Fruit fly (Drosophila melanogaster) whole organism, wandering third instar larva: Measurements from ENCODE around the gene myd.

Experiments
- Abd-B ChIP-seq: fragments of >200 bp; optimal IDR thresholded peaks from 2 replicates; lab custom pipeline; 2017; ENCODE audit warnings: missing biosample characterization, missing genetic modification characterization
- CG32264 ChIP-seq: fragments of 200-800 bp; sonication (Bioruptor generic); optimal IDR thresholded peaks from 2 replicates; lab custom pipeline; 2016; ENCODE audit warnings: missing biosample characterization, missing genetic modification characterization
- CG9705 ChIP-seq: fragments of 200-800 bp; sonication (Bioruptor generic); optimal IDR thresholded peaks from 2 replicates; lab custom pipeline; 2018; ENCODE audit warnings: missing biosample characterization, mild to moderate bottlenecking, missing genetic modification characterization
- CrebA ChIP-seq: fragments of 200-800 bp; sonication (Bioruptor generic); optimal IDR thresholded peaks from 2 replicates; lab custom pipeline; 2016; ENCODE audit warnings: missing biosample characterization, mild to moderate bottlenecking, missing genetic modification characterization, borderline replicate concordance
- Dfd ChIP-seq: fragments of >200 bp; optimal IDR thresholded peaks from 2 replicates; lab custom pipeline; 2017; ENCODE audit warnings: missing biosample characterization, missing genetic modification characterization
- Dif ChIP-seq: fragments of 200-275, 200-300 bp; sonication (Bioruptor generic); optimal IDR thresholded peaks from 2 replicates; lab custom pipeline; 2018; ENCODE audit warnings: missing biosample characterization, missing genetic modification characterization; ENCODE audit not compliant: partially characterized antibody
- GATAd ChIP-seq: sonication (Bioruptor generic); optimal IDR thresholded peaks from 2 replicates; lab custom pipeline; 2016; ENCODE audit warnings: missing biosample characterization, missing genetic modification characterization
- HLH106 ChIP-seq: fragments of 200-800 bp; optimal IDR thresholded peaks from 3 replicates; lab custom pipeline; 2019; ENCODE audit warnings: missing biosample characterization, mild to moderate bottlenecking, missing genetic modification characterization, moderate library complexity
- Hnf4 ChIP-seq: fragments of 200-800 bp; sonication (Bioruptor generic); optimal IDR thresholded peaks from 2 replicates; lab custom pipeline; 2016; ENCODE audit warnings: missing biosample characterization, mild to moderate bottlenecking, missing genetic modification characterization
- Hr78 ChIP-seq: fragments of >200 bp; optimal IDR thresholded peaks from 2 replicates; lab custom pipeline; 2017; ENCODE audit warnings: missing biosample characterization, missing genetic modification characterization
- Hr83 ChIP-seq: fragments of 200-300 bp; sonication (Bioruptor generic); optimal IDR thresholded peaks from 2 replicates; lab custom pipeline; 2016; ENCODE audit warnings: missing biosample characterization, mild to moderate bottlenecking, missing genetic modification characterization, moderate library complexity; ENCODE audit not compliant: poor library complexity, severe bottlenecking
- Jra ChIP-seq: sonication (Bioruptor generic); optimal IDR thresholded peaks from 2 replicates; lab custom pipeline; 2016; ENCODE audit warnings: missing biosample characterization, missing genetic modification characterization
- Mio ChIP-seq: sonication (Bioruptor generic); optimal IDR thresholded peaks from 2 replicates; lab custom pipeline; 2016; ENCODE audit warnings: missing biosample characterization, missing genetic modification characterization
- Myc ChIP-seq: fragments of >200 bp; optimal IDR thresholded peaks from 2 replicates; lab custom pipeline; 2017
- N ChIP-seq: fragments of >200 bp; optimal IDR thresholded peaks from 2 replicates; lab custom pipeline; 2018; ENCODE audit warnings: missing biosample characterization, missing external identifiers, missing genetic modification characterization
- OdsH ChIP-seq: fragments of 200-800 bp; sonication (Bioruptor generic); optimal IDR thresholded peaks from 2 replicates; lab custom pipeline; 2016; ENCODE audit warnings: missing biosample characterization, mild to moderate bottlenecking, missing genetic modification characterization
- Rel ChIP-seq, 2 experiments: fragments of 200-800 bp; sonication (Bioruptor generic) in 1 of 2; optimal IDR thresholded peaks; 2 replicates in 1 of 2; 3 replicates in 1 of 2; lab custom pipeline; 2016 to 2019; ENCODE audit warnings: mild to moderate bottlenecking in 2 of 2, missing biosample characterization in 2 of 2, missing genetic modification characterization in 2 of 2, moderate library complexity in 1 of 2
- Sp1 ChIP-seq: fragments of 200-800 bp; sonication (Bioruptor generic); optimal IDR thresholded peaks from 3 replicates; lab custom pipeline; 2019; ENCODE audit warnings: missing biosample characterization, mild to moderate bottlenecking, missing genetic modification characterization, moderate library complexity
- Vsx2 ChIP-seq: fragments of 200-300, 225-300 bp; sonication (Bioruptor generic); optimal IDR thresholded peaks from 2 replicates; lab custom pipeline; 2018; ENCODE audit warnings: missing biosample characterization, missing genetic modification characterization; ENCODE audit not compliant: partially characterized antibody
- br ChIP-seq: fragments of 200-800 bp; sonication (Bioruptor generic); optimal IDR thresholded peaks from 2 replicates; lab custom pipeline; 2016; ENCODE audit warnings: missing biosample characterization, missing genetic modification characterization
- brk ChIP-seq: fragments of 200-800 bp; sonication (Bioruptor generic); optimal IDR thresholded peaks from 2 replicates; lab custom pipeline; 2016; ENCODE audit warnings: missing biosample characterization, mild to moderate bottlenecking, missing genetic modification characterization
- dl ChIP-seq, 2 experiments: fragments of 175-275, 200-275 bp in 1 of 2; fragments of 200-275 bp in 1 of 2; sonication (Bioruptor generic); optimal IDR thresholded peaks; lab custom pipeline; 2018; ENCODE audit warnings: mild to moderate bottlenecking in 2 of 2, missing biosample characterization in 2 of 2, missing genetic modification characterization in 2 of 2, moderate library complexity in 2 of 2; ENCODE audit not compliant: partially characterized antibody in 2 of 2, insufficient read depth in 1 of 2
- dmrt93B ChIP-seq: fragments of 200-800 bp; sonication (Bioruptor generic); optimal IDR thresholded peaks from 2 replicates; lab custom pipeline; 2018; ENCODE audit warnings: missing biosample characterization, mild to moderate bottlenecking, missing genetic modification characterization
- dsf ChIP-seq: sonication (Bioruptor generic); optimal IDR thresholded peaks from 2 replicates; lab custom pipeline; 2016; ENCODE audit warnings: missing biosample characterization, missing genetic modification characterization, borderline replicate concordance
- ey ChIP-seq: fragments of 200-800 bp; sonication (Bioruptor generic); optimal IDR thresholded peaks from 2 replicates; lab custom pipeline; 2016; ENCODE audit warnings: missing biosample characterization, missing genetic modification characterization
- foxo ChIP-seq, 2 experiments: fragments of 200-800 bp; sonication (Bioruptor generic); optimal IDR thresholded peaks; 2 replicates in 1 of 2; 3 replicates in 1 of 2; lab custom pipeline; 2016 to 2017; ENCODE audit warnings: missing biosample characterization in 2 of 2, missing genetic modification characterization in 2 of 2
- fru ChIP-seq: fragments of 200-800 bp; sonication (Bioruptor generic); optimal IDR thresholded peaks from 3 replicates; lab custom pipeline; 2016; ENCODE audit warnings: missing biosample characterization, mild to moderate bottlenecking, missing genetic modification characterization
- h ChIP-seq: fragments of 200-800 bp; sonication (Bioruptor generic); optimal IDR thresholded peaks from 3 replicates; lab custom pipeline; 2016; ENCODE audit warnings: missing biosample characterization, mild to moderate bottlenecking, missing genetic modification characterization
- jim ChIP-seq: fragments of 175-275, 200-325 bp; sonication (Bioruptor generic); optimal IDR thresholded peaks from 2 replicates; lab custom pipeline; 2016; ENCODE audit warnings: missing biosample characterization, mild to moderate bottlenecking, missing genetic modification characterization
- lola ChIP-seq: fragments of >200 bp; optimal IDR thresholded peaks from 2 replicates; lab custom pipeline; 2017; ENCODE audit warnings: missing biosample characterization, missing genetic modification characterization
- pan ChIP-seq: fragments of >200 bp; optimal IDR thresholded peaks from 2 replicates; lab custom pipeline; 2017
- psq ChIP-seq: fragments of 200-800 bp; sonication (Bioruptor generic); optimal IDR thresholded peaks from 3 replicates; lab custom pipeline; 2017; ENCODE audit warnings: missing biosample characterization, mild to moderate bottlenecking, missing genetic modification characterization, moderate library complexity
- rgr ChIP-seq: fragments of 200-800 bp; sonication (Bioruptor generic); optimal IDR thresholded peaks from 3 replicates; lab custom pipeline; 2016; ENCODE audit warnings: missing biosample characterization, mild to moderate bottlenecking, missing genetic modification characterization
- sage ChIP-seq: fragments of 200-800 bp; sonication (Bioruptor generic); optimal IDR thresholded peaks from 2 replicates; lab custom pipeline; 2016; ENCODE audit warnings: missing biosample characterization, mild to moderate bottlenecking, missing genetic modification characterization
- sv ChIP-seq: fragments of 200-800 bp; sonication (Bioruptor generic); optimal IDR thresholded peaks from 3 replicates; lab custom pipeline; 2016; ENCODE audit warnings: missing biosample characterization, missing genetic modification characterization
- tai ChIP-seq: sonication (Bioruptor generic); optimal IDR thresholded peaks from 2 replicates; lab custom pipeline; 2016; ENCODE audit warnings: missing biosample characterization, missing genetic modification characterization
- usp ChIP-seq: fragments of >200 bp; optimal IDR thresholded peaks from 2 replicates; lab custom pipeline; 2017; ENCODE audit warnings: missing biosample characterization, missing genetic modification characterization
- woc ChIP-seq: sonication (Bioruptor generic); optimal IDR thresholded peaks from 2 replicates; lab custom pipeline; 2016; ENCODE audit warnings: missing biosample characterization, mild to moderate bottlenecking, missing genetic modification characterization

myd gene

DNA sequence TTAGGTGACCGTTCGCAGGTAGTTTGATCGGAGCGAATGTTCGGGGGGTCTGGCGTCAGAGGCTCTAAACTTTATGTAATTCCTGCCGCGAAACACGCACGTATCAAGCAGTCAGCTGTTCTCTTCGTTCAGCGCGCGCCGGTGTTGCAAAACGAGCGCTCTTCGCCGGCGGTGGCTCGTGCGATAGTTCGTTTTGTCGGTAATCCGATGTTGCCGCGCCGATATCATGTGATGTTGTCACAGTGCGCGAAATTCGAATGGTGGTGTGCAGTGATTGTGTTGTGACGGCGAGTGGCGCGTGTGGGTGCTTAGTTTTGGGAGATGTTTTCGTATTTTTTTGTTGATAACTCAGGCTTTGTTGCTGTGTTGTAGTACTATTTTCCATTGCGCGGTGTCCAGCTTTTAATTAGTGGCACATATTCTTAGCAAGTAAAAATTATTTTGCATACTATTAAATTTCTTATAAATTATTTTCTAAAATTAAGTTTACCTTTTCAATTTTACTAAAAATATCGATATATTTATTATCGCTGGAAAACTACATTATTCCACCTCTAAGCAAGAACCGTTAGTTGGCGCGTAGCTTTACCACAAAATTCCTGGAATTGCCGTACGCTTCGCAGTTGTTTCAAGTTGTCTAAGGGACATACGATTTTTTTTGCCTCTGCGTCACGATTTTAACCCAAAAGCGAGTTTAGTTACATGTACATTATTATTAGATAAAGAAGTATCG, 23.6 kb upstream of the myd start, which contains the start of gene nanos:
Gene nanos (plus strand): TSS at position 569 of the 733 bp plus-strand sequence.
- TF ChIP-seq HLH106, result peak; percentile 64
- TF ChIP-seq pan, result no peak
- TF ChIP-seq usp, result no peak
- TF ChIP-seq rgr (GFP tag; lab: Kevin White, UChicago), result peak; percentile 79
- peak; percentile 45 for TF ChIP-seq dmrt93B (GFP tag; lab: Kevin White, UChicago)
- no peak for TF ChIP-seq dl (GFP tag; optimal IDR thresholded peaks at IDR 0.05; lab: Kevin White, UChicago; ENCODE audit: insufficient read depth in 1 of 2, partially characterized antibody in 2 of 2)
- TF ChIP-seq ey (GFP tag; lab: Kevin White, UChicago), result peak; percentile 50
- TF ChIP-seq Mio (GFP tag; lab: Kevin White, UChicago), result peak; percentile 52
- TF ChIP-seq foxo (GFP tag; optimal IDR thresholded peaks at IDR 0.05; lab: Kevin White, UChicago), result peak in 1 of 2 experiments; percentile 67
- peak; percentile 61 for TF ChIP-seq fru
- peak; percentile 30 for TF ChIP-seq psq (GFP tag; lab: Kevin White, UChicago)
- TF ChIP-seq brk (GFP tag; lab: Kevin White, UChicago), result no peak
- TF ChIP-seq Sp1 (GFP tag; lab: Kevin White, UChicago), result peak; percentile 44
- no peak for TF ChIP-seq jim
- TF ChIP-seq dsf (GFP tag; lab: Kevin White, UChicago), result peak; percentile 34
- TF ChIP-seq Hr78, result no peak
- TF ChIP-seq Dif (GFP tag; lab: Kevin White, UChicago), result no peak
- peak; percentile 38 for TF ChIP-seq CG9705 (GFP tag; lab: Kevin White, UChicago)
- TF ChIP-seq OdsH (GFP tag; lab: Kevin White, UChicago), result peak; percentile 51
- TF ChIP-seq Rel (GFP tag; optimal IDR thresholded peaks at IDR 0.05; lab: Kevin White, UChicago), result no peak
- TF ChIP-seq Rel (tag; optimal IDR thresholded peaks at IDR 0.05; lab: Kevin White, UChicago), result peak; percentile 59
- TF ChIP-seq lola (GFP tag; lab: Kevin White, UChicago), result no peak
- TF ChIP-seq br (GFP tag; lab: Kevin White, UChicago), result peak; percentile 54
- TF ChIP-seq h (GFP tag; lab: Kevin White, UChicago), result peak; percentile 74
- no peak for TF ChIP-seq Vsx2 (GFP tag; lab: Kevin White, UChicago)
- TF ChIP-seq Myc (lab: Kevin White, UChicago), result peak; percentile 44
- peak; percentile 97 for TF ChIP-seq Hr83 (GFP tag; lab: Kevin White, UChicago)
- TF ChIP-seq CG32264 (GFP tag; lab: Kevin White, UChicago), result peak; percentile 15
- peak; percentile 61 for TF ChIP-seq Jra (GFP tag; lab: Kevin White, UChicago)
- no peak for TF ChIP-seq N (GFP tag; lab: Kevin White, UChicago)
- no peak for TF ChIP-seq Dfd
- TF ChIP-seq Abd-B, result no peak
- TF ChIP-seq tai (GFP tag; lab: Kevin White, UChicago), result no peak
- peak; percentile 7 for TF ChIP-seq woc (GFP tag; lab: Kevin White, UChicago)
- peak; percentile 81 for TF ChIP-seq Hnf4 (GFP tag; lab: Kevin White, UChicago)
- peak; percentile 42 for TF ChIP-seq GATAd (GFP tag; lab: Kevin White, UChicago)
- TF ChIP-seq CrebA (GFP tag; lab: Kevin White, UChicago), result no peak
- TF ChIP-seq sv (GFP tag; lab: Kevin White, UChicago), result peak; percentile 66
- TF ChIP-seq sage (GFP tag; lab: Kevin White, UChicago), result no peak

DNA sequence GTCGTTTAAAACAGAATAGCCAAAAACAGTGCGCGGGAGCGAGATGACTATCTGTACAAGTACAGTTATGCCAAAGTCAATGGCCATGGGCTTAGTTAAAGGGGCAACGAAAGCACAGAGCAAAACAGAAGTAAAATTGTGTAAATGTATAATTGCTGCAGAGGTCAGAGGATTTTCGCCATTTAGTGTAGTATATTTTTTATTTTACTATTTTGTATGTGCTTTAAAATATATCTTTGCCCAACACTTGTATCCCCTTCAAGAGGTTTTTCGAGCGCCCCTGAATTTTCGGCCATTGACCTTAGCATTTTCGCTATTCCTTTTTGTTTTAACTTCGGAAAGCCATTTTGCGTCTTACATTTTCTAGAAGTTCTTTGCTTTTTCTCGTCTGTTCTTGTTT, 22.5 kb upstream of the myd start:
- TF ChIP-seq Abd-B, result no peak
- no peak for TF ChIP-seq jim
- no peak for TF ChIP-seq N (GFP tag; lab: Kevin White, UChicago)
- TF ChIP-seq sv (GFP tag; lab: Kevin White, UChicago), result no peak
- no peak for TF ChIP-seq Dfd
- no peak for TF ChIP-seq dl (GFP tag; optimal IDR thresholded peaks at IDR 0.05; lab: Kevin White, UChicago; ENCODE audit: insufficient read depth in 1 of 2, partially characterized antibody in 2 of 2)
- no peak for TF ChIP-seq Myc (lab: Kevin White, UChicago)
- TF ChIP-seq dmrt93B (GFP tag; lab: Kevin White, UChicago), result no peak
- TF ChIP-seq Rel (GFP tag; optimal IDR thresholded peaks at IDR 0.05; lab: Kevin White, UChicago), result no peak
- no peak for TF ChIP-seq Rel (tag; optimal IDR thresholded peaks at IDR 0.05; lab: Kevin White, UChicago)
- TF ChIP-seq psq (GFP tag; lab: Kevin White, UChicago), result no peak
- no peak for TF ChIP-seq fru
- TF ChIP-seq OdsH (GFP tag; lab: Kevin White, UChicago), result no peak
- TF ChIP-seq Mio (GFP tag; lab: Kevin White, UChicago), result no peak
- TF ChIP-seq ey (GFP tag; lab: Kevin White, UChicago), result no peak
- no peak for TF ChIP-seq Hr83 (GFP tag; lab: Kevin White, UChicago)
- no peak for TF ChIP-seq lola (GFP tag; lab: Kevin White, UChicago)
- no peak for TF ChIP-seq br (GFP tag; lab: Kevin White, UChicago)
- TF ChIP-seq Hnf4 (GFP tag; lab: Kevin White, UChicago), result no peak
- no peak for TF ChIP-seq GATAd (GFP tag; lab: Kevin White, UChicago)
- no peak for TF ChIP-seq HLH106
